Worm (Caenorhabditis elegans) whole organism, young adult: Measurements from ENCODE around the gene nlp-18.

ENCODE experiments used
- F22D6.2 ChIP-seq: sonication (generic microtip); optimal IDR thresholded peaks from 2 replicates; lab custom pipeline; 2016; ENCODE audit warnings: mild to moderate bottlenecking, missing genetic modification characterization, missing compliant biosample characterization
- attf-6 ChIP-seq: fragments of 200-800 bp; sonication (Bioruptor generic); IDR thresholded peaks from 2 replicates; pipeline ENCODE4 v1.3.6; 2022; ENCODE audit warnings: missing genetic modification reagents, missing genetic modification characterization, missing compliant biosample characterization
- dox-1 ChIP-seq: fragments of 200-800 bp; sonication (Bioruptor generic); IDR thresholded peaks from 2 replicates; pipeline ENCODE4 v1.3.6; 2022; ENCODE audit warnings: missing genetic modification reagents, missing genetic modification characterization, missing compliant biosample characterization
- dpl-1 ChIP-seq: fragments of 150-350 bp; optimal IDR thresholded peaks from 2 replicates; lab custom pipeline; 2014; ENCODE audit warnings: missing biosample characterization, missing genetic modification reagents, missing genetic modification characterization
- hlh-26 ChIP-seq: fragments of 200-800 bp; sonication (Bioruptor generic); conservative IDR thresholded peaks from 2 replicates; pipeline ENCODE4 v1.3.6; 2022; ENCODE audit warnings: missing genetic modification reagents, missing genetic modification characterization, missing compliant biosample characterization
- lag-1 ChIP-seq: fragments of 200-800 bp; sonication (Bioruptor generic); IDR thresholded peaks from 2 replicates; pipeline ENCODE4 v1.3.6; 2022; ENCODE audit warnings: missing genetic modification reagents, missing genetic modification characterization, missing compliant biosample characterization
- madf-6 ChIP-seq: fragments of 200-800 bp; sonication (Bioruptor generic); IDR thresholded peaks from 2 replicates; pipeline ENCODE4 v1.3.6; 2022; ENCODE audit warnings: missing genetic modification reagents, missing genetic modification characterization, missing compliant biosample characterization
- mcd-1 ChIP-seq: fragments of 200-800 bp; sonication (Bioruptor generic); IDR thresholded peaks from 2 replicates; pipeline ENCODE4 v1.3.6; 2022; ENCODE audit warnings: missing genetic modification reagents, missing genetic modification characterization, missing compliant biosample characterization
- mel-28 ChIP-seq: sonication (generic microtip); optimal IDR thresholded peaks from 2 replicates; lab custom pipeline; 2016; ENCODE audit warnings: borderline replicate concordance, mild to moderate bottlenecking, missing genetic modification characterization, missing compliant biosample characterization
- nfya-1 ChIP-seq: sonication (generic microtip); optimal IDR thresholded peaks from 2 replicates; lab custom pipeline; 2017; ENCODE audit warnings: antibody characterized with exemption, missing compliant biosample characterization, missing genetic modification characterization, borderline replicate concordance; ENCODE audit not compliant: insufficient read depth
- nfyb-1 ChIP-seq: fragments of 200-800 bp; sonication (Bioruptor generic); IDR thresholded peaks from 2 replicates; pipeline ENCODE4 v1.3.6; 2022; ENCODE audit warnings: missing genetic modification reagents, missing genetic modification characterization, missing compliant biosample characterization
- snpc-4 ChIP-seq, 5 experiments: fragments of 150-350 bp in 1 of 5; sonication (generic microtip) in 4 of 5; optimal IDR thresholded peaks; 2 replicates each; lab custom pipeline; 2014 to 2018; ENCODE audit warnings: missing genetic modification characterization in 5 of 5, missing biosample characterization in 3 of 5, antibody characterized with exemption in 2 of 5, mild to moderate bottlenecking in 2 of 5, missing compliant biosample characterization in 2 of 5, missing genotype in 2 of 5, moderate library complexity in 2 of 5, missing genetic modification reagents in 1 of 5
- tbx-9 ChIP-seq: sonication (generic microtip); optimal IDR thresholded peaks from 2 replicates; lab custom pipeline; 2016; ENCODE audit warnings: borderline replicate concordance, missing genetic modification characterization, inconsistent platforms, missing compliant biosample characterization

ce11 chrII:10990592-10990991 lies 39.6 kb downstream of the nlp-18 start:
- no peak for TF ChIP-seq hlh-26 (GFP tag; lab: Robert Waterston, UW)
- no peak for TF ChIP-seq tbx-9 (tag; lab: Kevin White, UChicago)
- TF ChIP-seq F22D6.2 (tag; lab: Kevin White, UChicago) = no peak
- no peak for TF ChIP-seq nfyb-1 (GFP tag; lab: Robert Waterston, UW)
- TF ChIP-seq nfya-1 = no peak
- no peak for TF ChIP-seq attf-6 (GFP tag; lab: Robert Waterston, UW)
- TF ChIP-seq dpl-1 (GFP tag; lab: Kevin White, UChicago) = no peak
- TF ChIP-seq madf-6 (GFP tag; lab: Robert Waterston, UW) = no peak
- TF ChIP-seq snpc-4 (GFP tag; optimal IDR thresholded peaks at IDR 0.05; lab: Kevin White, UChicago) = no peak
- TF ChIP-seq snpc-4 (tag; optimal IDR thresholded peaks at IDR 0.05; lab: Kevin White, UChicago) = no peak
- TF ChIP-seq mcd-1 (GFP tag; lab: Robert Waterston, UW) = no peak
- TF ChIP-seq mel-28 (tag; lab: Kevin White, UChicago) = no peak
- no peak for TF ChIP-seq dox-1 (GFP tag; lab: Robert Waterston, UW)
- TF ChIP-seq lag-1 (GFP tag; lab: Robert Waterston, UW) = no peak
